Fruit fly (Drosophila melanogaster): ENCODE data around the gene CG6565.

CG6565 gene

dm6 chr2L:13387255-13387654 is 13.4 kb downstream of the CG6565 start, which contains the start of the genes Ing5 and CG7099 (continued):
- TF ChIP-seq CG12299 (tag; optimal IDR thresholded peaks at IDR 0.05) (peak; percentile 93), slou (GFP tag; optimal IDR thresholded peaks at IDR 0.05) (peak; percentile 97), CG2889 (GFP tag; IDR thresholded peaks at IDR 0.05) (peak; percentile 94), ind (GFP tag; optimal IDR thresholded peaks at IDR 0.05) (peak; percentile 98), Eip74EF (GFP tag; optimal IDR thresholded peaks at IDR 0.05) (no peak), CG3163 (GFP tag; optimal IDR thresholded peaks at IDR 0.05) (peak; percentile 61), YL-1 (GFP tag; optimal IDR thresholded peaks at IDR 0.05) (peak; percentile 92), NFAT (GFP tag; IDR thresholded peaks at IDR 0.05) (peak; percentile 95), Nf-YC (tag; optimal IDR thresholded peaks at IDR 0.05) (peak; percentile 89), CG32767 (GFP tag; IDR thresholded peaks at IDR 0.05) (peak; percentile 95), HLH3B (GFP tag; IDR thresholded peaks at IDR 0.05) (peak; percentile 96), CG11247 (GFP tag; IDR thresholded peaks at IDR 0.05) (peak; percentile 95), Jarid2 (GFP tag; optimal IDR thresholded peaks at IDR 0.05) (no peak), lov (optimal IDR thresholded peaks at IDR 0.05) (no peak), lov (GFP tag; IDR thresholded peaks at IDR 0.05) (peak; percentile 94), Aef1 (GFP tag; IDR thresholded peaks at IDR 0.05) (peak; percentile 98), fd3F (GFP tag; optimal IDR thresholded peaks at IDR 0.05) (peak; percentile 96), CG6813 (GFP tag; optimal IDR thresholded peaks at IDR 0.05) (peak; percentile 88), kni (GFP tag; optimal IDR thresholded peaks at IDR 0.05) (no peak), BEAF-32 (GFP tag; optimal IDR thresholded peaks at IDR 0.05) (peak; percentile 70), odd (GFP tag; optimal IDR thresholded peaks at IDR 0.05) (peak; percentile 85), CG1647 (GFP tag; optimal IDR thresholded peaks at IDR 0.05) (peak; percentile 94), CG18619 (GFP tag; optimal IDR thresholded peaks at IDR 0.05) (peak; percentile 94), Abd-B (GFP tag; optimal IDR thresholded peaks at IDR 0.05) (peak; percentile 98), al (GFP tag; IDR thresholded peaks at IDR 0.05) (peak; percentile 97), CG11723 (GFP tag; optimal IDR thresholded peaks at IDR 0.05) (peak; percentile 89), CG4707 (GFP tag; optimal IDR thresholded peaks at IDR 0.05) (peak; percentile 82), Sox100B (GFP tag; optimal IDR thresholded peaks at IDR 0.05) (peak; percentile 92), da (GFP tag; optimal IDR thresholded peaks at IDR 0.05) (peak; percentile 83), unpg (GFP tag; optimal IDR thresholded peaks at IDR 0.05) (peak; percentile 97), CG14050 (GFP tag; IDR thresholded peaks at IDR 0.05) (peak; percentile 93), otp (GFP tag; IDR thresholded peaks at IDR 0.05) (peak; percentile 97), Nf-YA (GFP tag; IDR thresholded peaks at IDR 0.05) (peak; percentile 89), cwo (GFP tag; optimal IDR thresholded peaks at IDR 0.05) (peak; percentile 90), dati (GFP tag; IDR thresholded peaks at IDR 0.05) (peak; percentile 88), Rfx (GFP tag; IDR thresholded peaks at IDR 0.05) (peak; percentile 98), caup (GFP tag; optimal IDR thresholded peaks at IDR 0.05; ENCODE audit: severe bottlenecking) (peak; percentile 95), CG14667 (GFP tag; IDR thresholded peaks at IDR 0.05) (peak; percentile 95), CG1832 (GFP tag; optimal IDR thresholded peaks at IDR 0.05) (no peak), CG18262 (tag; optimal IDR thresholded peaks at IDR 0.05) (peak; percentile 95), sd (tag; optimal IDR thresholded peaks at IDR 0.05) (peak; percentile 95), lilli (GFP tag; optimal IDR thresholded peaks at IDR 0.05) (peak; percentile 98), CG1233 (GFP tag; optimal IDR thresholded peaks at IDR 0.05) (peak; percentile 94), Lhr (GFP tag; optimal IDR thresholded peaks at IDR 0.05) (peak; percentile 88), klu (GFP tag; IDR thresholded peaks at IDR 0.05) (peak; percentile 93), CG8924 (tag; optimal IDR thresholded peaks at IDR 0.05) (peak; percentile 95), CG4282 (GFP tag; optimal IDR thresholded peaks at IDR 0.05) (peak; percentile 91), gce (GFP tag; IDR thresholded peaks at IDR 0.05) (peak; percentile 90), CG34376 (GFP tag; optimal IDR thresholded peaks at IDR 0.05) (peak; percentile 88), Hey (tag; optimal IDR thresholded peaks at IDR 0.05) (no peak), CG4328 (GFP tag; optimal IDR thresholded peaks at IDR 0.05) (peak; percentile 94)
